Worm (Caenorhabditis elegans) whole organism, young adult: ENCODE measurements around the gene K05F6.8.

Source experiments
- B0035.1 ChIP-seq: sonication (generic microtip); optimal IDR thresholded peaks from 2 replicates; lab custom pipeline; 2016; ENCODE audit warnings: missing genetic modification characterization, mild to moderate bottlenecking, missing compliant biosample characterization, missing genotype, missing genetic modification reagents
- F55B11.4 ChIP-seq: sonication (generic microtip); optimal IDR thresholded peaks from 2 replicates; lab custom pipeline; 2016; ENCODE audit warnings: missing compliant biosample characterization, missing genetic modification characterization, borderline replicate concordance; ENCODE audit not compliant: insufficient read depth
- T26A5.8 ChIP-seq: sonication (generic microtip); optimal IDR thresholded peaks from 2 replicates; lab custom pipeline; 2016; ENCODE audit warnings: missing genetic modification characterization, missing compliant biosample characterization
- Y95B8A.8 ChIP-seq: fragments of 200-800 bp; sonication (Bioruptor generic); IDR thresholded peaks from 2 replicates; pipeline ENCODE4 v1.3.6; 2022; ENCODE audit warnings: missing genetic modification reagents, missing genetic modification characterization, missing compliant biosample characterization
- attf-3 ChIP-seq: fragments of 200-800 bp; sonication (Bioruptor generic); conservative IDR thresholded peaks from 2 replicates; pipeline ENCODE4 v1.3.6; 2022; ENCODE audit warnings: missing genetic modification reagents, missing genetic modification characterization, missing compliant biosample characterization
- ceh-27 ChIP-seq: fragments of 200-800 bp; sonication (Bioruptor generic); optimal IDR thresholded peaks from 2 replicates; lab custom pipeline; 2018; ENCODE audit warnings: mild to moderate bottlenecking, missing genetic modification characterization, moderate library complexity, missing compliant biosample characterization
- ceh-40 ChIP-seq: fragments of 200-800 bp; sonication (Bioruptor generic); IDR thresholded peaks from 2 replicates; pipeline ENCODE4 v1.3.6; 2022; ENCODE audit warnings: missing genetic modification characterization, missing compliant biosample characterization
- dpff-1 ChIP-seq: sonication (generic microtip); optimal IDR thresholded peaks from 2 replicates; lab custom pipeline; 2017; ENCODE audit warnings: mild to moderate bottlenecking, missing genetic modification characterization, missing compliant biosample characterization
- gei-17 ChIP-seq: fragments of 200-800 bp; sonication (Bioruptor generic); optimal IDR thresholded peaks from 2 replicates; lab custom pipeline; 2018; ENCODE audit warnings: mild to moderate bottlenecking, missing genetic modification characterization, missing compliant biosample characterization
- him-1 ChIP-seq: sonication (generic microtip); optimal IDR thresholded peaks from 2 replicates; lab custom pipeline; 2016; ENCODE audit warnings: missing genotype, missing genetic modification reagents, missing genetic modification characterization, missing compliant biosample characterization
- hlh-12 ChIP-seq: sonication (generic microtip); optimal IDR thresholded peaks from 2 replicates; lab custom pipeline; 2016; ENCODE audit warnings: missing genetic modification characterization, missing compliant biosample characterization
- hlh-26 ChIP-seq: fragments of 200-800 bp; sonication (Bioruptor generic); conservative IDR thresholded peaks from 2 replicates; pipeline ENCODE4 v1.3.6; 2022; ENCODE audit warnings: missing genetic modification reagents, missing genetic modification characterization, missing compliant biosample characterization
- let-607 ChIP-seq, 2 experiments: fragments of 200-800 bp in 1 of 2; sonication (Bioruptor generic) in 1 of 2; sonication (generic microtip) in 1 of 2; optimal IDR thresholded peaks; 2 replicates each; lab custom pipeline; 2016 to 2018; ENCODE audit warnings: mild to moderate bottlenecking in 2 of 2, missing compliant biosample characterization in 2 of 2, missing genetic modification characterization in 2 of 2, moderate library complexity in 2 of 2, missing genotype in 1 of 2
- lin-26 ChIP-seq: fragments of 200-800 bp; sonication (Bioruptor generic); IDR thresholded peaks from 2 replicates; pipeline ENCODE4 v1.3.6; 2022; ENCODE audit warnings: missing genetic modification reagents, missing genetic modification characterization, missing compliant biosample characterization
- lsy-27 ChIP-seq: sonication (generic microtip); optimal IDR thresholded peaks from 2 replicates; lab custom pipeline; 2017; ENCODE audit warnings: missing genetic modification characterization, mild to moderate bottlenecking, missing compliant biosample characterization, antibody characterized with exemption, missing genotype, borderline replicate concordance; ENCODE audit not compliant: insufficient read depth
- mcd-1 ChIP-seq: fragments of 200-800 bp; sonication (Bioruptor generic); IDR thresholded peaks from 2 replicates; pipeline ENCODE4 v1.3.6; 2022; ENCODE audit warnings: missing genetic modification reagents, missing genetic modification characterization, missing compliant biosample characterization
- mxl-1 ChIP-seq: sonication (generic microtip); optimal IDR thresholded peaks from 2 replicates; lab custom pipeline; 2016; ENCODE audit warnings: missing genetic modification characterization, missing compliant biosample characterization
- nfyb-1 ChIP-seq: fragments of 200-800 bp; sonication (Bioruptor generic); IDR thresholded peaks from 2 replicates; pipeline ENCODE4 v1.3.6; 2022; ENCODE audit warnings: missing genetic modification reagents, missing genetic modification characterization, missing compliant biosample characterization
- nhr-80 ChIP-seq: sonication (generic microtip); optimal IDR thresholded peaks from 2 replicates; lab custom pipeline; 2016; ENCODE audit warnings: missing genetic modification characterization, missing compliant biosample characterization
- pbrm-1 ChIP-seq: fragments of 200-800 bp; sonication (Bioruptor generic); IDR thresholded peaks from 2 replicates; pipeline ENCODE4 v1.3.6; 2022; ENCODE audit warnings: missing genetic modification reagents, missing genetic modification characterization, missing compliant biosample characterization
- somi-1 ChIP-seq: fragments of 200-800 bp; sonication (Bioruptor generic); optimal IDR thresholded peaks from 2 replicates; lab custom pipeline; 2018; ENCODE audit warnings: mild to moderate bottlenecking, missing genetic modification characterization, missing compliant biosample characterization
- unc-62 ChIP-seq: fragments of 150-350 bp; optimal IDR thresholded peaks from 2 replicates; lab custom pipeline; 2014; ENCODE audit warnings: missing biosample characterization, missing genetic modification reagents, missing genetic modification characterization
- xnd-1 ChIP-seq: sonication (generic microtip); optimal IDR thresholded peaks from 2 replicates; lab custom pipeline; 2016; ENCODE audit warnings: missing genotype, missing genetic modification reagents, missing genetic modification characterization, missing compliant biosample characterization
- ztf-6 ChIP-seq: fragments of 200-800 bp; sonication (Bioruptor generic); IDR thresholded peaks from 2 replicates; pipeline ENCODE4 v1.3.6; 2022; ENCODE audit warnings: missing genetic modification reagents, missing genetic modification characterization, missing compliant biosample characterization

Gene K05F6.8

DNA sequence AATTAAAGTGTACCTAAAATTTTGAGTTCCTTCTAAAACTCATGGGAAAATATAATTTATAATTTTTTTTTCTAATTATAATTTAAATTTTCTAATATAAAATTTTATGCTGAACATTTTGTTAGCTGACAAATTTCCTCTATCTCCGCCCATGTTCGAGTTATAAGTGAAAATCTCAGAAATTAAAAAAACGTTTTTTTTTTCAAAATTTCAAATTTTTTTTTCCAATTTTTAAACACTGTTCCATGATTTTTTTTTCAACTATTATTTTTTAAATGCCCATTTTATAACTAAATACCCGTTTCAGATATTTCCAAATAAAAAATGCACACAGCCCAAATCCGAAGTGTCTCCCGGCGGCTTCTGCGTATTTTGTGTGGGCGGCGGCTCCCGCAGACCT lies 48.6 kb downstream of the K05F6.8 start, which contains the start of gene Y51H7BR.8:
TSS of gene Y51H7BR.8 (plus strand) at position 301 of the 400 bp plus-strand sequence.
- TF ChIP-seq nhr-80 (no peak), pbrm-1 (no peak), gei-17 (GFP tag; lab: Kevin White, UChicago) (no peak), F55B11.4 (tag; lab: Kevin White, UChicago) (no peak), mxl-1 (tag; lab: Kevin White, UChicago) (no peak), xnd-1 (tag; lab: Kevin White, UChicago) (no peak), attf-3 (no peak), T26A5.8 (no peak), hlh-12 (tag; lab: Kevin White, UChicago) (no peak), hlh-26 (no peak), B0035.1 (tag; lab: Kevin White, UChicago) (no peak), him-1 (tag; lab: Kevin White, UChicago) (no peak), ceh-40 (GFP tag; lab: Robert Waterston, UW) (no peak), mcd-1 (GFP tag; lab: Robert Waterston, UW) (no peak)
- TF ChIP-seq, all 124 proteins: peak for 0

DNA sequence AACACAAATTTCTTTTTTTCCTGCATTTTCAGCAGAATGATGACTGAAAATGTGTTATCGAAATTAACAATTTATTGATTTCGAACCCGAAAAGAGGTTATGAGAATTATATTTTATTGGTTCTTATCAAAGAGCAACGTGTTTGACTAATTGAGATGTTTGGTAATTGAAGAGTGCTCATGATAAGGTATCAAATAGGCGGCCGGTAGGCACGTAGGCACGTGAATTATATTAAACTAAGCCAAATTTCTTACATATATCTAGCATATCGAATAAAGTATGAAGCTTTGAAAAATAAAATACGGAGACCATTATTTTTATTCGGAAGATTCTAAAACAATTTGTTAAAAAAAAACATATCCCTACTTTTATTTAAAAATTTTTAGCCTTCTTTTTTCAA lies 50.2 kb downstream of the K05F6.8 start, which contains the start of gene math-45:
TSS of gene math-45 (minus strand) at position 101 of the 400 bp plus-strand sequence.
- TF ChIP-seq dpff-1 (tag; lab: Kevin White, UChicago) (no peak), hlh-12 (tag; lab: Kevin White, UChicago) (no peak), nfyb-1 (GFP tag; lab: Robert Waterston, UW) (no peak), let-607 (tag; optimal IDR thresholded peaks at IDR 0.05; lab: Kevin White, UChicago) (no peak), ceh-27 (GFP tag; lab: Kevin White, UChicago) (no peak), lin-26 (no peak), Y95B8A.8 (GFP tag; lab: Robert Waterston, UW) (no peak), somi-1 (GFP tag; lab: Kevin White, UChicago) (no peak), lsy-27 (tag; lab: Kevin White, UChicago) (no peak), ztf-6 (no peak), unc-62 (GFP tag; lab: Kevin White, UChicago) (no peak)
